Worm (Caenorhabditis elegans): ENCODE data around the gene fbxa-143.

The fbxa-143 gene

ce11 chrV:16100103-16100730, 27.1 kb downstream of the fbxa-143 start, which contains the start of gene cth-1:
TSS of gene cth-1 (plus strand) at chrV:16100680.
- TF ChIP-seq ref-2 (tag; optimal IDR thresholded peaks at IDR 0.05) (no peak), elt-2 (tag; optimal IDR thresholded peaks at IDR 0.05) (peak; percentile 55)

- TF ChIP-seq elt-2 (tag; optimal IDR thresholded peaks at IDR 0.05), result peak; percentile 50
- TF ChIP-seq pros-1 (tag; optimal IDR thresholded peaks at IDR 0.05), result no peak
- no peak for TF ChIP-seq Y22D7AL.16 (tag; optimal IDR thresholded peaks at IDR 0.05)
Observed at ce11 chrV:16099441-16099840, 27.9 kb downstream of the fbxa-143 start, which contains the start of gene str-7. TSS of gene str-7 (minus strand) at chrV:16099541.

ce11 chrV:16094862-16095261, 32.4 kb downstream of the fbxa-143 start:
- TF ChIP-seq zip-5 (tag; optimal IDR thresholded peaks at IDR 0.05), result no peak
- no peak for TF ChIP-seq pros-1 (tag; optimal IDR thresholded peaks at IDR 0.05)
- TF ChIP-seq eyg-1 (tag; optimal IDR thresholded peaks at IDR 0.05), result no peak
- no peak for TF ChIP-seq sox-2 (GFP tag; IDR thresholded peaks at IDR 0.05)
- TF ChIP-seq pqm-1 (tag; optimal IDR thresholded peaks at IDR 0.05), result no peak
- no peak for TF ChIP-seq ets-4 (tag; optimal IDR thresholded peaks at IDR 0.05)
- no peak for TF ChIP-seq ceh-9 (tag; optimal IDR thresholded peaks at IDR 0.05)
- no peak for TF ChIP-seq odd-2 (tag; optimal IDR thresholded peaks at IDR 0.05)
- TF ChIP-seq lim-6 (tag; optimal IDR thresholded peaks at IDR 0.05), result no peak
- no peak for TF ChIP-seq T23F11.4 (GFP tag; optimal IDR thresholded peaks at IDR 0.05)
- TF ChIP-seq fax-1 (tag; optimal IDR thresholded peaks at IDR 0.05), result no peak
- TF ChIP-seq tbx-7 (tag; optimal IDR thresholded peaks at IDR 0.05), result no peak
- TF ChIP-seq hlh-13 (GFP tag; optimal IDR thresholded peaks at IDR 0.05), result no peak
- no peak for TF ChIP-seq unc-42 (tag; optimal IDR thresholded peaks at IDR 0.05)
- no peak for TF ChIP-seq ttx-3 (tag; optimal IDR thresholded peaks at IDR 0.05)
- no peak for TF ChIP-seq ceh-6 (GFP tag; optimal IDR thresholded peaks at IDR 0.05)
- TF ChIP-seq ceh-34 (tag; optimal IDR thresholded peaks at IDR 0.05), result no peak
- no peak for TF ChIP-seq ceh-14 (tag; optimal IDR thresholded peaks at IDR 0.05)

ce11 chrV:16094284-16094683, 33.0 kb downstream of the fbxa-143 start, which contains the start of gene F22B8.7:
TSS of gene F22B8.7 (plus strand) at chrV:16094584.
- TF ChIP-seq zip-5 (tag; optimal IDR thresholded peaks at IDR 0.05) (no peak), pha-2 (tag; optimal IDR thresholded peaks at IDR 0.05) (no peak), pros-1 (tag; optimal IDR thresholded peaks at IDR 0.05) (no peak), elt-4 (tag; optimal IDR thresholded peaks at IDR 0.05) (no peak), nfya-1 (tag; optimal IDR thresholded peaks at IDR 0.05) (no peak), mec-3 (tag; optimal IDR thresholded peaks at IDR 0.05; ENCODE audit: borderline replicate concordance) (no peak), ceh-9 (tag; optimal IDR thresholded peaks at IDR 0.05) (no peak)

- TF ChIP-seq K09A11.1 (tag; optimal IDR thresholded peaks at IDR 0.05; ENCODE audit: insufficient read depth) (no peak), fkh-6 (tag; optimal IDR thresholded peaks at IDR 0.05) (no peak), dve-1 (tag; optimal IDR thresholded peaks at IDR 0.05) (no peak), hlh-6 (tag; optimal IDR thresholded peaks at IDR 0.05) (no peak), fkh-10 (GFP tag; optimal IDR thresholded peaks at IDR 0.05) (no peak), ceh-22 (tag; optimal IDR thresholded peaks at IDR 0.05) (no peak), che-1 (tag; optimal IDR thresholded peaks at IDR 0.05) (no peak), madf-2 (tag; optimal IDR thresholded peaks at IDR 0.05) (no peak), ceh-30 (tag; optimal IDR thresholded peaks at IDR 0.05) (no peak), sdc-2 (tag; optimal IDR thresholded peaks at IDR 0.05) (no peak), pqm-1 (tag; optimal IDR thresholded peaks at IDR 0.05) (no peak), C08G9.2 (tag; optimal IDR thresholded peaks at IDR 0.05) (no peak), hlh-8 (tag; optimal IDR thresholded peaks at IDR 0.05) (no peak), pha-4 (tag; optimal IDR thresholded peaks at IDR 0.05) (no peak), hlh-30 (tag; optimal IDR thresholded peaks at IDR 0.05; ENCODE audit: insufficient read depth) (no peak), pat-9 (tag; optimal IDR thresholded peaks at IDR 0.05) (no peak), nhr-232 (tag; optimal IDR thresholded peaks at IDR 0.05) (no peak), lim-6 (tag; optimal IDR thresholded peaks at IDR 0.05) (no peak)
Observed at ce11 chrV:16090685-16091084, 36.6 kb downstream of the fbxa-143 start, which contains the start of gene F22B8.3. TSS of gene F22B8.3 (plus strand) at chrV:16090985.

Measured in whole organism, late embryonic.